Fruit fly (Drosophila melanogaster): ENCODE measurements around the gene Cnx99A.

dm6 chr3R:29266607-29267006, 52.8 kb downstream of the Cnx99A start:
- TF ChIP-seq h (GFP tag; optimal IDR thresholded peaks at IDR 0.05) = no peak
- TF ChIP-seq woc (GFP tag; optimal IDR thresholded peaks at IDR 0.05) = no peak
- no peak for TF ChIP-seq usp (GFP tag; optimal IDR thresholded peaks at IDR 0.05)
- no peak for TF ChIP-seq Rel (GFP tag; optimal IDR thresholded peaks at IDR 0.05)
- TF ChIP-seq Rel (tag; optimal IDR thresholded peaks at IDR 0.05) = no peak

Measured in whole organism, wandering third instar larva.